Worm (Caenorhabditis elegans) whole organism, L1 larva: ENCODE measurements around the gene paqr-1.

Experiments
- C04F5.9 ChIP-seq: sonication (generic microtip); optimal IDR thresholded peaks from 2 replicates; lab custom pipeline; 2016; ENCODE audit warnings: missing genetic modification characterization, missing compliant biosample characterization
- C16A3.4 ChIP-seq: fragments of 150-350 bp; optimal IDR thresholded peaks from 2 replicates; lab custom pipeline; 2014; ENCODE audit warnings: missing biosample characterization, missing genetic modification characterization
- C34B4.2 ChIP-seq: sonication (generic microtip); optimal IDR thresholded peaks from 2 replicates; lab custom pipeline; 2017; ENCODE audit warnings: mild to moderate bottlenecking, missing genetic modification characterization, missing compliant biosample characterization
- F16B12.6 ChIP-seq: fragments of 150-350 bp; optimal IDR thresholded peaks from 2 replicates; lab custom pipeline; 2014; ENCODE audit warnings: missing biosample characterization, missing genetic modification characterization
- Y116A8C.19 ChIP-seq: sonication (generic microtip); optimal IDR thresholded peaks from 2 replicates; lab custom pipeline; 2016; ENCODE audit warnings: missing compliant biosample characterization, missing genetic modification characterization, borderline replicate concordance
- aha-1 ChIP-seq: fragments of 150-350 bp; optimal IDR thresholded peaks from 2 replicates; lab custom pipeline; 2014; ENCODE audit warnings: missing biosample characterization, missing genetic modification characterization
- alr-1 ChIP-seq: fragments of 200-800 bp; sonication (Bioruptor generic); optimal IDR thresholded peaks from 2 replicates; lab custom pipeline; 2018; ENCODE audit warnings: borderline replicate concordance, mild to moderate bottlenecking, missing genetic modification characterization, missing compliant biosample characterization
- ama-1 ChIP-seq: fragments of 150-350 bp; optimal IDR thresholded peaks from 2 replicates; lab custom pipeline; 2014
- ceh-8 ChIP-seq: fragments of 200-800 bp; sonication (Bioruptor generic); optimal IDR thresholded peaks from 2 replicates; lab custom pipeline; 2018; ENCODE audit warnings: mild to moderate bottlenecking, missing genetic modification characterization, moderate library complexity, missing compliant biosample characterization
- ceh-82 ChIP-seq, 3 experiments: fragments of 150-350 bp in 1 of 3; sonication (generic microtip) in 2 of 3; optimal IDR thresholded peaks; 2 replicates each; lab custom pipeline; 2014 to 2017; ENCODE audit warnings: missing biosample characterization in 3 of 3, missing genetic modification characterization in 3 of 3
- ceh-90 ChIP-seq: sonication (generic microtip); optimal IDR thresholded peaks from 2 replicates; lab custom pipeline; 2016; ENCODE audit warnings: missing genetic modification characterization, missing compliant biosample characterization
- dpl-1 ChIP-seq, 3 experiments: fragments of 150-350 bp in 2 of 3; sonication (generic microtip) in 1 of 3; optimal IDR thresholded peaks; 2 replicates each; lab custom pipeline; 2014 to 2017; ENCODE audit warnings: missing biosample characterization in 3 of 3, missing genetic modification characterization in 3 of 3, missing genetic modification reagents in 3 of 3
- efl-1 ChIP-seq, 4 experiments: fragments of 150-350 bp; optimal IDR thresholded peaks in 3 of 4; peaks in 1 of 4; 1 replicate in 1 of 4; 2 replicates in 3 of 4; lab custom pipeline; 2014; ENCODE audit warnings: missing biosample characterization in 2 of 4, missing genetic modification characterization in 2 of 4, missing genetic modification reagents in 2 of 4
- egl-27 ChIP-seq, 2 experiments: fragments of 150-350 bp in 1 of 2; sonication (generic microtip); optimal IDR thresholded peaks; 3 replicates each; lab custom pipeline; 2017 to 2018; ENCODE audit warnings: missing biosample characterization in 2 of 2, missing genetic modification characterization in 2 of 2, missing genetic modification reagents in 2 of 2
- fkh-10 ChIP-seq: sonication (generic microtip); optimal IDR thresholded peaks from 2 replicates; lab custom pipeline; 2017; ENCODE audit warnings: missing biosample characterization, missing genetic modification reagents, missing genetic modification characterization
- fkh-8 ChIP-seq: sonication (generic microtip); optimal IDR thresholded peaks from 2 replicates; lab custom pipeline; 2016; ENCODE audit warnings: mild to moderate bottlenecking, missing genetic modification characterization, missing compliant biosample characterization
- fos-1 ChIP-seq: fragments of 150-350 bp; optimal IDR thresholded peaks from 2 replicates; lab custom pipeline; 2014; ENCODE audit warnings: missing biosample characterization, missing genetic modification characterization
- grh-1 ChIP-seq: fragments of 200-800 bp; sonication (Bioruptor generic); IDR thresholded peaks from 2 replicates; pipeline ENCODE4 v1.3.6; 2022; ENCODE audit warnings: missing genetic modification reagents, missing genetic modification characterization, missing compliant biosample characterization
- hlh-17 ChIP-seq: fragments of 200-800 bp; sonication (Bioruptor generic); optimal IDR thresholded peaks from 2 replicates; lab custom pipeline; 2018; ENCODE audit warnings: missing genetic modification characterization, mild to moderate bottlenecking, missing compliant biosample characterization, moderate library complexity, borderline replicate concordance
- hpl-2 ChIP-seq: fragments of 150-350 bp; optimal IDR thresholded peaks from 2 replicates; lab custom pipeline; 2014; ENCODE audit warnings: missing biosample characterization, missing genetic modification reagents, missing genetic modification characterization
- isw-1 ChIP-seq: fragments of 200-800 bp; sonication (Bioruptor generic); IDR thresholded peaks from 2 replicates; pipeline ENCODE4 v1.3.6; 2022; ENCODE audit warnings: missing genetic modification characterization, missing compliant biosample characterization
- jun-1 ChIP-seq: fragments of 150-350 bp; optimal IDR thresholded peaks from 2 replicates; lab custom pipeline; 2014; ENCODE audit warnings: missing biosample characterization, missing genetic modification reagents, missing genetic modification characterization
- lin-13 ChIP-seq: fragments of 150-350 bp; optimal IDR thresholded peaks from 2 replicates; lab custom pipeline; 2014; ENCODE audit warnings: missing biosample characterization, missing genetic modification reagents, missing genetic modification characterization
- lin-35 ChIP-seq, 2 experiments: fragments of 150-350 bp; optimal IDR thresholded peaks; 2 replicates each; lab custom pipeline; 2014; ENCODE audit warnings: missing biosample characterization in 2 of 2, missing genetic modification characterization in 2 of 2, missing genetic modification reagents in 2 of 2
- lin-39 ChIP-seq: fragments of 150-350 bp; optimal IDR thresholded peaks from 2 replicates; lab custom pipeline; 2014; ENCODE audit warnings: missing biosample characterization, missing genetic modification reagents, missing genetic modification characterization
- lsy-2 ChIP-seq, 2 experiments: fragments of 150-350 bp; optimal IDR thresholded peaks; 2 replicates each; lab custom pipeline; 2014; ENCODE audit warnings: missing biosample characterization in 2 of 2, missing genetic modification characterization in 2 of 2
- mab-9 ChIP-seq: fragments of 200-800 bp; sonication (Bioruptor generic); IDR thresholded peaks from 2 replicates; pipeline ENCODE4 v1.3.6; 2022; ENCODE audit warnings: missing genetic modification reagents, missing genetic modification characterization, missing compliant biosample characterization
- mef-2 ChIP-seq: fragments of 150-350 bp; optimal IDR thresholded peaks from 2 replicates; lab custom pipeline; 2014; ENCODE audit warnings: missing biosample characterization, missing genetic modification characterization
- nhr-12 ChIP-seq: sonication (generic microtip); optimal IDR thresholded peaks from 2 replicates; lab custom pipeline; 2017; ENCODE audit warnings: missing biosample characterization, missing genetic modification characterization
- nhr-19 ChIP-seq: fragments of 200-800 bp; sonication (Bioruptor generic); conservative IDR thresholded peaks from 2 replicates; pipeline ENCODE4 v1.3.6; 2022; ENCODE audit warnings: missing genetic modification characterization, missing compliant biosample characterization
- nhr-47 ChIP-seq: sonication (generic microtip); optimal IDR thresholded peaks from 2 replicates; lab custom pipeline; 2016; ENCODE audit warnings: mild to moderate bottlenecking, missing genetic modification characterization, moderate library complexity, missing compliant biosample characterization
- nhr-71 ChIP-seq: sonication (generic microtip); optimal IDR thresholded peaks from 2 replicates; lab custom pipeline; 2016; ENCODE audit warnings: mild to moderate bottlenecking, missing genetic modification characterization, moderate library complexity, missing compliant biosample characterization
- nhr-77 ChIP-seq: fragments of 150-350 bp; optimal IDR thresholded peaks from 2 replicates; lab custom pipeline; 2014; ENCODE audit warnings: missing biosample characterization, missing genetic modification characterization
- pag-3 ChIP-seq: sonication (generic microtip); optimal IDR thresholded peaks from 2 replicates; lab custom pipeline; 2017; ENCODE audit warnings: missing genetic modification characterization, mild to moderate bottlenecking, missing compliant biosample characterization, antibody characterized with exemption, borderline replicate concordance; ENCODE audit not compliant: insufficient read depth
- pqm-1 ChIP-seq: sonication (generic microtip); optimal IDR thresholded peaks from 3 replicates; lab custom pipeline; 2017; ENCODE audit warnings: missing biosample characterization, missing genetic modification characterization
- rnt-1 ChIP-seq: sonication (generic microtip); optimal IDR thresholded peaks from 2 replicates; lab custom pipeline; 2016; ENCODE audit warnings: mild to moderate bottlenecking, missing genetic modification characterization, moderate library complexity, missing compliant biosample characterization
- skn-1 ChIP-seq: fragments of 150-350 bp; optimal IDR thresholded peaks from 2 replicates; lab custom pipeline; 2014; ENCODE audit warnings: missing biosample characterization, missing genetic modification characterization
- snu-23 ChIP-seq: sonication (generic microtip); optimal IDR thresholded peaks from 2 replicates; lab custom pipeline; 2016; ENCODE audit warnings: missing genetic modification characterization, missing compliant biosample characterization
- sox-4 ChIP-seq: sonication (generic microtip); optimal IDR thresholded peaks from 2 replicates; lab custom pipeline; 2016; ENCODE audit warnings: missing genetic modification characterization, missing compliant biosample characterization
- sptf-1 ChIP-seq: fragments of 150-350 bp; optimal IDR thresholded peaks from 2 replicates; lab custom pipeline; 2014; ENCODE audit warnings: missing biosample characterization, missing genetic modification characterization
- swsn-7 ChIP-seq: sonication (generic microtip); optimal IDR thresholded peaks from 2 replicates; lab custom pipeline; 2016; ENCODE audit warnings: missing genetic modification characterization, missing compliant biosample characterization
- tbx-2 ChIP-seq: sonication (generic microtip); optimal IDR thresholded peaks from 2 replicates; lab custom pipeline; 2016; ENCODE audit warnings: missing genetic modification characterization, missing compliant biosample characterization
- unc-130 ChIP-seq: fragments of 150-350 bp; optimal IDR thresholded peaks from 2 replicates; lab custom pipeline; 2017; ENCODE audit warnings: missing biosample characterization, missing genetic modification characterization, inconsistent platforms
- unc-62 ChIP-seq: fragments of 150-350 bp; optimal IDR thresholded peaks from 2 replicates; lab custom pipeline; 2014; ENCODE audit warnings: missing biosample characterization, missing genetic modification reagents, missing genetic modification characterization
- unc-86 ChIP-seq: sonication (generic microtip); optimal IDR thresholded peaks from 2 replicates; lab custom pipeline; 2016; ENCODE audit warnings: missing genetic modification characterization, missing compliant biosample characterization
- xbp-1 ChIP-seq: sonication (generic microtip); optimal IDR thresholded peaks from 2 replicates; lab custom pipeline; 2016; ENCODE audit warnings: missing genetic modification characterization, missing compliant biosample characterization
- zag-1 ChIP-seq: fragments of 150-350 bp; optimal IDR thresholded peaks from 2 replicates; lab custom pipeline; 2014; ENCODE audit warnings: missing biosample characterization, missing genetic modification characterization
- ztf-11 ChIP-seq, 2 experiments: sonication (generic microtip); optimal IDR thresholded peaks; 2 replicates each; lab custom pipeline; 2016 to 2017; ENCODE audit warnings: missing genetic modification characterization in 2 of 2, missing biosample characterization in 1 of 2, missing compliant biosample characterization in 1 of 2
- ztf-4 ChIP-seq: fragments of 150-350 bp; optimal IDR thresholded peaks from 2 replicates; lab custom pipeline; 2014; ENCODE audit warnings: missing biosample characterization, missing genetic modification characterization

paqr-1 gene

ce11 chrIV:6601213-6601724 is 46.0 kb upstream of the paqr-1 start, which contains the start of gene sup-36:
Gene sup-36, plus strand, starts transcription at chrIV:6601674.
- TF ChIP-seq unc-130 (tag; lab: Kevin White, UChicago) (no peak), zag-1 (no peak), nhr-19 (GFP tag; lab: Robert Waterston, UW) (no peak), tbx-2 (tag; lab: Kevin White, UChicago) (no peak), lin-35 (GFP tag; optimal IDR thresholded peaks at IDR 0.05; lab: Kevin White, UChicago) (peak in 1 of 2 experiments; percentile 45), ceh-8 (GFP tag; lab: Kevin White, UChicago) (no peak), fkh-10 (no peak), pag-3 (tag; lab: Kevin White, UChicago) (no peak), aha-1 (no peak), nhr-47 (tag; lab: Kevin White, UChicago) (no peak), dpl-1 (GFP tag; optimal IDR thresholded peaks at IDR 0.05; lab: Kevin White, UChicago) (peak in 1 of 3 experiments; percentile 1), C16A3.4 (tag; lab: Kevin White, UChicago) (no peak), efl-1 (optimal IDR thresholded peaks at IDR 0.05; lab: Kevin White, UChicago) (peak; percentile 21 to 25), efl-1 (GFP tag; optimal IDR thresholded peaks at IDR 0.05 in 1 of 2; lab: Kevin White, UChicago) (peak; percentile 22 to 31), lin-39 (no peak), fos-1 (tag; lab: Kevin White, UChicago) (no peak), ceh-82 (tag; optimal IDR thresholded peaks at IDR 0.05; lab: Kevin White, UChicago) (peak in 1 of 3 experiments; percentile 18), egl-27 (tag; optimal IDR thresholded peaks at IDR 0.05; lab: Kevin White, UChicago) (no peak), hlh-17 (GFP tag; lab: Kevin White, UChicago) (no peak), isw-1 (GFP tag; lab: Robert Waterston, UW) (no peak), unc-62 (no peak), sptf-1 (tag; lab: Kevin White, UChicago) (no peak), snu-23 (GFP tag; lab: Kevin White, UChicago) (peak; percentile 28), xbp-1 (tag; lab: Kevin White, UChicago) (no peak), mef-2 (no peak), unc-86 (tag; lab: Kevin White, UChicago) (no peak), ceh-90 (no peak), rnt-1 (tag; lab: Kevin White, UChicago) (peak; percentile 29), F16B12.6 (tag; lab: Kevin White, UChicago) (no peak), swsn-7 (tag; lab: Kevin White, UChicago) (no peak), mab-9 (GFP tag; lab: Robert Waterston, UW) (no peak), Y116A8C.19 (tag; lab: Kevin White, UChicago) (no peak), grh-1 (no peak), C34B4.2 (tag; lab: Kevin White, UChicago) (no peak), ztf-4 (tag; lab: Kevin White, UChicago) (no peak), ama-1 (lab: Kevin White, UChicago) (no peak), lsy-2 (tag; optimal IDR thresholded peaks at IDR 0.05; lab: Kevin White, UChicago) (no peak), nhr-71 (tag; lab: Kevin White, UChicago) (no peak)

- TF ChIP-seq nhr-12 (no peak), sox-4 (tag; lab: Kevin White, UChicago) (no peak), lin-13 (GFP tag; lab: Kevin White, UChicago) (no peak), fos-1 (tag; lab: Kevin White, UChicago) (no peak), jun-1 (no peak), skn-1 (tag; lab: Kevin White, UChicago) (no peak), unc-62 (no peak), xbp-1 (tag; lab: Kevin White, UChicago) (no peak), mab-9 (GFP tag; lab: Robert Waterston, UW) (no peak), fkh-8 (tag; lab: Kevin White, UChicago) (no peak), swsn-7 (tag; lab: Kevin White, UChicago) (no peak), alr-1 (tag; lab: Kevin White, UChicago) (no peak), isw-1 (GFP tag; lab: Robert Waterston, UW) (no peak), nhr-77 (tag; lab: Kevin White, UChicago) (no peak), C04F5.9 (no peak), F16B12.6 (tag; lab: Kevin White, UChicago) (no peak), ztf-11 (tag; optimal IDR thresholded peaks at IDR 0.05; lab: Kevin White, UChicago) (no peak), hpl-2 (GFP tag; lab: Kevin White, UChicago) (no peak), Y116A8C.19 (tag; lab: Kevin White, UChicago) (no peak), pqm-1 (tag; lab: Kevin White, UChicago) (no peak)
Observed at ce11 chrIV:6599447-6599846, 44.2 kb upstream of the paqr-1 start, which contains the start of gene F38A5.8. Gene F38A5.8, plus strand, starts transcription at chrIV:6599747.
